Fruit fly (Drosophila melanogaster): ENCODE measurements around the gene CSN8.

DNA sequence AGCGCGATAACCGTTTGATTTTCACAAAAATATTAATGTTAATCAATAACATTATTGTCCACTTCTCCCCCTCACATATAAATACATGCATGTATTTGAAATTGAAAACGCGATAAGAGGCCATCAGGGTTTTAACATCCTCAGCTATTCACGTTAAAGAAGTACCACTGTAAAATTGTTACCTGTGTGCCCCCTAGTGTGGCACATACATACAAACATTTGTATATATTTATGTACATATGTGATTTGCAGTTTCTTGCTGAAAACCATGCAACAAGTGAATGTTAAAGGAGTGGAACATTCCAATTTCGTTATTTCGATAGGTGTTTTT, 1.7 kb upstream of the CSN8 start:
- no peak for TF ChIP-seq Dad (GFP tag; optimal IDR thresholded peaks at IDR 0.05)
- TF ChIP-seq CG6683 (GFP tag; optimal IDR thresholded peaks at IDR 0.05) = no peak
- TF ChIP-seq trh (GFP tag; optimal IDR thresholded peaks at IDR 0.05) = no peak
- no peak for TF ChIP-seq zfh2 (GFP tag; optimal IDR thresholded peaks at IDR 0.05)
- TF ChIP-seq Drgx (GFP tag; IDR thresholded peaks at IDR 0.05) = no peak
- TF ChIP-seq psq (GFP tag; optimal IDR thresholded peaks at IDR 0.05) = no peak
- no peak for TF ChIP-seq br (optimal IDR thresholded peaks at IDR 0.05)
- TF ChIP-seq aop (GFP tag; IDR thresholded peaks at IDR 0.05) = no peak
- TF ChIP-seq CG4707 (GFP tag; optimal IDR thresholded peaks at IDR 0.05) = no peak
- no peak for TF ChIP-seq abd-A (tag; optimal IDR thresholded peaks at IDR 0.05)
- TF ChIP-seq Hmx (GFP tag; optimal IDR thresholded peaks at IDR 0.05) = no peak
- no peak for TF ChIP-seq ttk (GFP tag; IDR thresholded peaks at IDR 0.05)

Data from whole organism, embryonic.